Worm (Caenorhabditis elegans) whole organism, young adult: ENCODE data around the gene T20D3.5.

Experiments
- C17E4.6 ChIP-seq: fragments of 200-800 bp; sonication (Bioruptor generic); IDR thresholded peaks from 2 replicates; pipeline ENCODE4 v1.3.6; 2022; ENCODE audit warnings: missing genetic modification reagents, missing genetic modification characterization, missing compliant biosample characterization
- F57A8.1 ChIP-seq: fragments of 200-800 bp; sonication (Bioruptor generic); optimal IDR thresholded peaks from 2 replicates; lab custom pipeline; 2018; ENCODE audit warnings: mild to moderate bottlenecking, missing genetic modification characterization, moderate library complexity, missing compliant biosample characterization
- T26A5.8 ChIP-seq: sonication (generic microtip); optimal IDR thresholded peaks from 2 replicates; lab custom pipeline; 2016; ENCODE audit warnings: missing genetic modification characterization, missing compliant biosample characterization
- Y67H2A.10 ChIP-seq: fragments of 200-800 bp; sonication (Bioruptor generic); conservative IDR thresholded peaks from 2 replicates; pipeline ENCODE4 v1.3.6; 2022; ENCODE audit warnings: missing genetic modification reagents, missing genetic modification characterization, missing compliant biosample characterization
- attf-5 ChIP-seq: fragments of 200-800 bp; sonication (Bioruptor generic); optimal IDR thresholded peaks from 2 replicates; lab custom pipeline; 2018; ENCODE audit warnings: mild to moderate bottlenecking, missing genetic modification characterization, missing compliant biosample characterization
- rec-8 ChIP-seq, 2 experiments: sonication (generic microtip); optimal IDR thresholded peaks; 2 replicates each; lab custom pipeline; 2016; ENCODE audit warnings: mild to moderate bottlenecking in 2 of 2, missing genetic modification characterization in 2 of 2, missing genetic modification reagents in 2 of 2, missing genotype in 2 of 2, missing biosample characterization in 1 of 2, missing compliant biosample characterization in 1 of 2, moderate library complexity in 1 of 2
- tbp1 ChIP-seq: fragments of 200-800 bp; sonication (Bioruptor generic); optimal IDR thresholded peaks from 2 replicates; lab custom pipeline; 2018; ENCODE audit warnings: mild to moderate bottlenecking, missing genetic modification characterization, missing compliant biosample characterization
- ztf-18 ChIP-seq: sonication (generic microtip); optimal IDR thresholded peaks from 2 replicates; lab custom pipeline; 2016; ENCODE audit warnings: missing genotype, mild to moderate bottlenecking, missing genetic modification characterization, missing compliant biosample characterization

DNA sequence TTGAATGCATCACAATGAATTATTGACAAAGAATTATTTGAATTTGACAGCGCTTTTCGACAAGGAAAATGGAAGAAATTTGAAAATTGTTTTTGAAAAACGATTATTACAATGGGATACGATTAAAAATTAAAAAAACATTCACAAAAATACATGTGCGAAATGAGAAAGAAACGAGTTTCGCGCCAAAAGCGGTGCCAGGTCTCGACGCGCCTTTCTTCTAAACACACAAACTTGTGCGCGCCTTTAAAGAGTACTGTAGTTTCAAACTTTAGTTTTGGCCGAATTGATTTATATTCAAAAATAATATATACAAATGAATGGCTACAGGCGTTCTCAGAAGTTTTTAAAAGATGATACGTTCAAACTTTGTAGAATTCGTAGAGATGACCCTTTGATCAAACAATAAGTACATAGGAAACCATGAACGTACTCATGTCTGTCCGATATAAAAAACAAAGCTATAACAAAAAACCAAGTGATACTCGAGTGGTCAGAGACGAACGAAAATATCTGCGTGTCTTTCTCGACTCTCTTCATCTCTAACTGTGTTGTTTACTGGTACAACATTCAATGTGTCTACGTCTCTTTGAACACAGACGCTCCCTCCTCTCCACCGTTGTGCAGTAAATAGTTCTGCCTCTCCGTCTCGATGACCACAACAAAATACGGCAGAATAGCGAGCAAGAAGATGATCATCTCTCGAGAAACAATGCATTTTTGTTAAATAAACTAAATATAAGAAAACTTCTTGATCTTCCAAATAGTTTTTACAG lies 31.2 kb downstream of the T20D3.5 start:
- TF ChIP-seq tbp1 (peak; percentile 13), ztf-18 (tag; lab: Kevin White, UChicago) (no peak), attf-5 (GFP tag; lab: Kevin White, UChicago) (peak; percentile 10), T26A5.8 (no peak), F57A8.1 (GFP tag; lab: Kevin White, UChicago) (no peak), Y67H2A.10 (GFP tag; lab: Robert Waterston, UW) (no peak), C17E4.6 (GFP tag; lab: Robert Waterston, UW) (no peak), rec-8 (tag; optimal IDR thresholded peaks at IDR 0.05; lab: Kevin White, UChicago) (no peak)
